Fruit fly (Drosophila melanogaster): ENCODE results near the gene CG10949.

dm6 chr2L:20427401-20427800 is 10.7 kb upstream of the CG10949 start:
- TF ChIP-seq CG6808 (GFP tag; optimal IDR thresholded peaks at IDR 0.05), result no peak
- no peak for TF ChIP-seq CG4318 (GFP tag; optimal IDR thresholded peaks at IDR 0.05)
- no peak for TF ChIP-seq OdsH (GFP tag; optimal IDR thresholded peaks at IDR 0.05)
- no peak for TF ChIP-seq CG11902 (GFP tag; optimal IDR thresholded peaks at IDR 0.05)
- TF ChIP-seq fd59A (GFP tag; optimal IDR thresholded peaks at IDR 0.05), result no peak
- TF ChIP-seq Sox15 (GFP tag; optimal IDR thresholded peaks at IDR 0.05), result no peak
- TF ChIP-seq Gug (GFP tag; IDR thresholded peaks at IDR 0.05), result no peak
- TF ChIP-seq CG11294 (GFP tag; IDR thresholded peaks at IDR 0.05), result no peak
- TF ChIP-seq vri (GFP tag; optimal IDR thresholded peaks at IDR 0.05), result no peak
- no peak for TF ChIP-seq Blimp-1 (GFP tag; optimal IDR thresholded peaks at IDR 0.05)
- no peak for TF ChIP-seq fd85E (GFP tag; optimal IDR thresholded peaks at IDR 0.05)
- no peak for TF ChIP-seq CG16779 (tag; optimal IDR thresholded peaks at IDR 0.05)

Data from whole organism, prepupa.